Worm (Caenorhabditis elegans) whole organism, young adult: ENCODE measurements around the gene npp-26.

Experiments used
- D2030.7 ChIP-seq: fragments of 200-800 bp; sonication (Bioruptor generic); IDR thresholded peaks from 2 replicates; pipeline ENCODE4 v1.3.6; 2022; ENCODE audit warnings: missing genetic modification reagents, missing genetic modification characterization, missing compliant biosample characterization
- F10E7.11 ChIP-seq: sonication (generic microtip); optimal IDR thresholded peaks from 2 replicates; lab custom pipeline; 2017; ENCODE audit warnings: mild to moderate bottlenecking, missing genetic modification characterization, moderate library complexity, missing compliant biosample characterization
- F33H1.4 ChIP-seq: fragments of 200-800 bp; sonication (Bioruptor generic); IDR thresholded peaks from 2 replicates; pipeline ENCODE4 v1.3.6; 2022; ENCODE audit warnings: missing genetic modification reagents, missing genetic modification characterization, missing compliant biosample characterization
- F57C9.4 ChIP-seq: sonication (generic microtip); optimal IDR thresholded peaks from 2 replicates; lab custom pipeline; 2017; ENCODE audit warnings: mild to moderate bottlenecking, missing genetic modification characterization, missing compliant biosample characterization
- Y53G8AR.9 ChIP-seq: fragments of 200-800 bp; sonication (Bioruptor generic); conservative IDR thresholded peaks from 2 replicates; pipeline ENCODE4 v1.3.6; 2022; ENCODE audit warnings: missing genetic modification reagents, missing genetic modification characterization, missing compliant biosample characterization
- Y95B8A.8 ChIP-seq: fragments of 200-800 bp; sonication (Bioruptor generic); IDR thresholded peaks from 2 replicates; pipeline ENCODE4 v1.3.6; 2022; ENCODE audit warnings: missing genetic modification reagents, missing genetic modification characterization, missing compliant biosample characterization
- ama-1 ChIP-seq, 3 experiments: fragments of 150-350 bp in 1 of 3; sonication (generic microtip) in 2 of 3; optimal IDR thresholded peaks; 2 replicates each; lab custom pipeline; 2014 to 2018; ENCODE audit warnings: missing biosample characterization in 2 of 3, missing genetic modification characterization in 2 of 3, missing genetic modification reagents in 2 of 3
- atf-7 ChIP-seq: sonication (generic microtip); optimal IDR thresholded peaks from 2 replicates; lab custom pipeline; 2017; ENCODE audit warnings: mild to moderate bottlenecking, missing genetic modification characterization, missing compliant biosample characterization
- bed-1 ChIP-seq: fragments of 200-800 bp; sonication (Bioruptor generic); IDR thresholded peaks from 2 replicates; pipeline ENCODE4 v1.3.6; 2022; ENCODE audit warnings: missing genetic modification reagents, missing genetic modification characterization, missing compliant biosample characterization
- ccch-3 ChIP-seq: fragments of 200-800 bp; sonication (Bioruptor generic); optimal IDR thresholded peaks from 2 replicates; lab custom pipeline; 2018; ENCODE audit warnings: mild to moderate bottlenecking, missing genetic modification characterization, missing compliant biosample characterization
- cebp-1 ChIP-seq, 2 experiments: fragments of 200-800 bp in 1 of 2; sonication (Bioruptor generic) in 1 of 2; sonication (generic microtip) in 1 of 2; IDR thresholded peaks in 1 of 2; optimal IDR thresholded peaks in 1 of 2; 2 replicates each; pipeline versions ENCODE4 v1.3.6 to Lab custom; 2017 to 2022; ENCODE audit warnings: missing compliant biosample characterization in 2 of 2, missing genetic modification characterization in 2 of 2, mild to moderate bottlenecking in 1 of 2, missing genetic modification reagents in 1 of 2, moderate library complexity in 1 of 2
- ceh-79 ChIP-seq: sonication (generic microtip); optimal IDR thresholded peaks from 2 replicates; lab custom pipeline; 2017; ENCODE audit warnings: mild to moderate bottlenecking, missing genetic modification characterization, missing compliant biosample characterization
- ceh-91 ChIP-seq: fragments of 200-800 bp; sonication (Bioruptor generic); IDR thresholded peaks from 2 replicates; pipeline ENCODE4 v1.3.6; 2022; ENCODE audit warnings: missing genetic modification reagents, missing genetic modification characterization, missing compliant biosample characterization
- chd-7 ChIP-seq: sonication (generic microtip); optimal IDR thresholded peaks from 2 replicates; lab custom pipeline; 2016; ENCODE audit warnings: mild to moderate bottlenecking, missing genetic modification characterization, moderate library complexity, missing compliant biosample characterization
- dox-1 ChIP-seq: fragments of 200-800 bp; sonication (Bioruptor generic); IDR thresholded peaks from 2 replicates; pipeline ENCODE4 v1.3.6; 2022; ENCODE audit warnings: missing genetic modification reagents, missing genetic modification characterization, missing compliant biosample characterization
- egl-18 ChIP-seq: fragments of 200-800 bp; sonication (Bioruptor generic); IDR thresholded peaks from 2 replicates; pipeline ENCODE4 v1.3.6; 2022; ENCODE audit warnings: missing genetic modification reagents, missing genetic modification characterization, missing compliant biosample characterization
- ekl-4 ChIP-seq: fragments of 200-800 bp; sonication (Bioruptor generic); IDR thresholded peaks from 2 replicates; pipeline ENCODE4 v1.3.6; 2022; ENCODE audit warnings: missing genetic modification reagents, missing genetic modification characterization, missing compliant biosample characterization
- hlh-12 ChIP-seq: sonication (generic microtip); optimal IDR thresholded peaks from 2 replicates; lab custom pipeline; 2016; ENCODE audit warnings: missing genetic modification characterization, missing compliant biosample characterization
- hlh-26 ChIP-seq: fragments of 200-800 bp; sonication (Bioruptor generic); conservative IDR thresholded peaks from 2 replicates; pipeline ENCODE4 v1.3.6; 2022; ENCODE audit warnings: missing genetic modification reagents, missing genetic modification characterization, missing compliant biosample characterization
- hmg-1.2 ChIP-seq: fragments of 200-800 bp; sonication (Bioruptor generic); IDR thresholded peaks from 2 replicates; pipeline ENCODE4 v1.3.6; 2022; ENCODE audit warnings: missing genetic modification reagents, missing genetic modification characterization, missing compliant biosample characterization
- hmg-20 ChIP-seq: fragments of 200-800 bp; sonication (Bioruptor generic); IDR thresholded peaks from 2 replicates; pipeline ENCODE4 v1.3.6; 2022; ENCODE audit warnings: missing genetic modification reagents, missing genetic modification characterization, missing compliant biosample characterization
- hsf-1 ChIP-seq: fragments of 200-800 bp; sonication (Bioruptor generic); IDR thresholded peaks from 2 replicates; pipeline ENCODE4 v1.3.6; 2022; ENCODE audit warnings: missing genetic modification reagents, missing genetic modification characterization, missing compliant biosample characterization
- lag-1 ChIP-seq: fragments of 200-800 bp; sonication (Bioruptor generic); IDR thresholded peaks from 2 replicates; pipeline ENCODE4 v1.3.6; 2022; ENCODE audit warnings: missing genetic modification reagents, missing genetic modification characterization, missing compliant biosample characterization
- lin-54 ChIP-seq: fragments of 200-800 bp; sonication (Bioruptor generic); optimal IDR thresholded peaks from 2 replicates; lab custom pipeline; 2018; ENCODE audit warnings: mild to moderate bottlenecking, missing genetic modification characterization, missing compliant biosample characterization
- lsl-1 ChIP-seq: fragments of 200-800 bp; sonication (Bioruptor generic); optimal IDR thresholded peaks from 2 replicates; lab custom pipeline; 2018; ENCODE audit warnings: mild to moderate bottlenecking, missing genetic modification characterization, moderate library complexity, missing compliant biosample characterization
- lsy-27 ChIP-seq: sonication (generic microtip); optimal IDR thresholded peaks from 2 replicates; lab custom pipeline; 2017; ENCODE audit warnings: missing genetic modification characterization, mild to moderate bottlenecking, missing compliant biosample characterization, antibody characterized with exemption, missing genotype, borderline replicate concordance; ENCODE audit not compliant: insufficient read depth
- madf-10 ChIP-seq: sonication (generic microtip); optimal IDR thresholded peaks from 2 replicates; lab custom pipeline; 2016; ENCODE audit warnings: mild to moderate bottlenecking, missing genetic modification characterization, missing compliant biosample characterization
- madf-3 ChIP-seq: fragments of 200-800 bp; sonication (Bioruptor generic); IDR thresholded peaks from 2 replicates; pipeline ENCODE4 v1.3.6; 2022; ENCODE audit warnings: missing genetic modification reagents, missing genetic modification characterization, missing compliant biosample characterization
- madf-6 ChIP-seq: fragments of 200-800 bp; sonication (Bioruptor generic); IDR thresholded peaks from 2 replicates; pipeline ENCODE4 v1.3.6; 2022; ENCODE audit warnings: missing genetic modification reagents, missing genetic modification characterization, missing compliant biosample characterization
- madf-8 ChIP-seq: fragments of 200-800 bp; sonication (Bioruptor generic); conservative IDR thresholded peaks from 2 replicates; pipeline ENCODE4 v1.3.6; 2022; ENCODE audit warnings: missing genetic modification reagents, missing genetic modification characterization, missing compliant biosample characterization
- mcd-1 ChIP-seq: fragments of 200-800 bp; sonication (Bioruptor generic); IDR thresholded peaks from 2 replicates; pipeline ENCODE4 v1.3.6; 2022; ENCODE audit warnings: missing genetic modification reagents, missing genetic modification characterization, missing compliant biosample characterization
- mel-28 ChIP-seq: sonication (generic microtip); optimal IDR thresholded peaks from 2 replicates; lab custom pipeline; 2016; ENCODE audit warnings: borderline replicate concordance, mild to moderate bottlenecking, missing genetic modification characterization, missing compliant biosample characterization
- nfyb-1 ChIP-seq: fragments of 200-800 bp; sonication (Bioruptor generic); IDR thresholded peaks from 2 replicates; pipeline ENCODE4 v1.3.6; 2022; ENCODE audit warnings: missing genetic modification reagents, missing genetic modification characterization, missing compliant biosample characterization
- pbrm-1 ChIP-seq: fragments of 200-800 bp; sonication (Bioruptor generic); IDR thresholded peaks from 2 replicates; pipeline ENCODE4 v1.3.6; 2022; ENCODE audit warnings: missing genetic modification reagents, missing genetic modification characterization, missing compliant biosample characterization
- repo-1 ChIP-seq: sonication (generic microtip); optimal IDR thresholded peaks from 2 replicates; lab custom pipeline; 2017; ENCODE audit warnings: mild to moderate bottlenecking, missing genetic modification characterization, missing compliant biosample characterization
- snpc-1.1 ChIP-seq: sonication (generic microtip); optimal IDR thresholded peaks from 2 replicates; lab custom pipeline; 2017; ENCODE audit warnings: missing genetic modification characterization, mild to moderate bottlenecking, missing compliant biosample characterization, antibody characterized with exemption, moderate library complexity, missing genotype, missing genetic modification reagents; ENCODE audit not compliant: insufficient read depth
- snpc-4 ChIP-seq, 5 experiments: fragments of 150-350 bp in 1 of 5; sonication (generic microtip) in 4 of 5; optimal IDR thresholded peaks; 2 replicates each; lab custom pipeline; 2014 to 2018; ENCODE audit warnings: missing genetic modification characterization in 5 of 5, missing biosample characterization in 3 of 5, antibody characterized with exemption in 2 of 5, mild to moderate bottlenecking in 2 of 5, missing compliant biosample characterization in 2 of 5, missing genotype in 2 of 5, moderate library complexity in 2 of 5, missing genetic modification reagents in 1 of 5
- tlf-1 ChIP-seq: fragments of 200-800 bp; sonication (Bioruptor generic); optimal IDR thresholded peaks from 2 replicates; lab custom pipeline; 2018; ENCODE audit warnings: mild to moderate bottlenecking, missing genetic modification characterization, missing compliant biosample characterization
- xnd-1 ChIP-seq: sonication (generic microtip); optimal IDR thresholded peaks from 2 replicates; lab custom pipeline; 2016; ENCODE audit warnings: missing genotype, missing genetic modification reagents, missing genetic modification characterization, missing compliant biosample characterization
- zfh-2 ChIP-seq: fragments of 200-800 bp; sonication (Bioruptor generic); conservative IDR thresholded peaks from 2 replicates; pipeline ENCODE4 v1.3.6; 2022; ENCODE audit warnings: missing genetic modification reagents, missing genetic modification characterization, missing compliant biosample characterization
- ztf-18 ChIP-seq: sonication (generic microtip); optimal IDR thresholded peaks from 2 replicates; lab custom pipeline; 2016; ENCODE audit warnings: missing genotype, mild to moderate bottlenecking, missing genetic modification characterization, missing compliant biosample characterization
- ztf-26 ChIP-seq: sonication (generic microtip); optimal IDR thresholded peaks from 2 replicates; lab custom pipeline; 2017; ENCODE audit warnings: missing genetic modification characterization, missing compliant biosample characterization
- ztf-3 ChIP-seq: fragments of 200-800 bp; sonication (Bioruptor generic); optimal IDR thresholded peaks from 2 replicates; lab custom pipeline; 2018; ENCODE audit warnings: mild to moderate bottlenecking, missing genetic modification characterization, missing compliant biosample characterization

npp-26 gene

ce11 chrIV:4758659-4759058, 5.9 kb upstream of the npp-26 start, which contains the start of gene Y17G9B.8 (continued):
- TF ChIP-seq hlh-26 (GFP tag; lab: Robert Waterston, UW) (no peak), ccch-3 (GFP tag; lab: Kevin White, UChicago) (no peak), nfyb-1 (GFP tag; lab: Robert Waterston, UW) (peak; percentile 72), chd-7 (tag; lab: Kevin White, UChicago) (no peak), Y53G8AR.9 (GFP tag; lab: Robert Waterston, UW) (no peak), madf-3 (GFP tag; lab: Robert Waterston, UW) (no peak), madf-8 (GFP tag; lab: Robert Waterston, UW) (no peak), ceh-79 (tag; lab: Kevin White, UChicago) (no peak), dox-1 (no peak), pbrm-1 (GFP tag; lab: Robert Waterston, UW) (no peak), lsy-27 (tag; lab: Kevin White, UChicago) (no peak), xnd-1 (tag; lab: Kevin White, UChicago) (peak; percentile 32), ceh-91 (GFP tag; lab: Robert Waterston, UW) (no peak), F10E7.11 (tag; lab: Kevin White, UChicago) (no peak), hmg-1.2 (GFP tag; lab: Robert Waterston, UW) (peak; percentile 44; the same call in 1 of the 2 replicates), Y95B8A.8 (GFP tag; lab: Robert Waterston, UW) (no peak), mel-28 (tag; lab: Kevin White, UChicago) (no peak), atf-7 (no peak), snpc-4 (GFP tag; optimal IDR thresholded peaks at IDR 0.05; lab: Kevin White, UChicago) (no peak), snpc-4 (tag; optimal IDR thresholded peaks at IDR 0.05; lab: Kevin White, UChicago) (peak in 1 of 4 experiments; percentile 66), ztf-26 (no peak), repo-1 (tag; lab: Kevin White, UChicago) (peak; percentile 11), F57C9.4 (no peak), ama-1 (optimal IDR thresholded peaks at IDR 0.05; lab: Kevin White, UChicago) (no peak), ama-1 (GFP tag; optimal IDR thresholded peaks at IDR 0.05; lab: Kevin White, UChicago) (no peak), bed-1 (GFP tag; lab: Robert Waterston, UW) (no peak), zfh-2 (GFP tag; lab: Robert Waterston, UW) (no peak), ztf-3 (GFP tag; lab: Kevin White, UChicago) (no peak), madf-6 (peak; percentile 55; the same call in 1 of the 2 replicates), ztf-18 (peak; percentile 9), lag-1 (no peak), hsf-1 (GFP tag; lab: Robert Waterston, UW) (peak; percentile 83)

ce11 chrIV:4760378-4761084, 4.0 kb upstream of the npp-26 start, which contains the start of the genes memi-1 and cyp-31A3:
Gene memi-1, minus strand, starts transcription at chrIV:4760428.
Gene cyp-31A3, plus strand, starts transcription at chrIV:4761049.
- no peak for TF ChIP-seq cebp-1 (GFP tag; IDR thresholded peaks at IDR 0.05; lab: Robert Waterston, UW)
- TF ChIP-seq cebp-1 (tag; optimal IDR thresholded peaks at IDR 0.05; lab: Kevin White, UChicago): no peak
- peak; percentile 54 for TF ChIP-seq tlf-1 (GFP tag; lab: Kevin White, UChicago)
- TF ChIP-seq pbrm-1 (GFP tag; lab: Robert Waterston, UW): peak; percentile 44; the same call in 1 of the 2 replicates
- no peak for TF ChIP-seq hmg-20 (GFP tag; lab: Robert Waterston, UW)
- TF ChIP-seq ztf-3 (GFP tag; lab: Kevin White, UChicago): no peak
- TF ChIP-seq D2030.7 (GFP tag; lab: Robert Waterston, UW): peak; percentile 82
- TF ChIP-seq ceh-91 (GFP tag; lab: Robert Waterston, UW): peak; percentile 77
- TF ChIP-seq snpc-1.1 (tag; lab: Kevin White, UChicago): peak; percentile 46
- peak; percentile 97 for TF ChIP-seq F33H1.4 (GFP tag; lab: Robert Waterston, UW)
- TF ChIP-seq lin-54 (GFP tag; lab: Kevin White, UChicago): peak; percentile 85
- TF ChIP-seq madf-8 (GFP tag; lab: Robert Waterston, UW): peak; percentile 87
- peak; percentile 75 for TF ChIP-seq ekl-4 (GFP tag; lab: Robert Waterston, UW)
- TF ChIP-seq madf-6: peak; percentile 96
- no peak for TF ChIP-seq hlh-12 (tag; lab: Kevin White, UChicago)
- no peak for TF ChIP-seq madf-10 (tag; lab: Kevin White, UChicago)
- TF ChIP-seq madf-3 (GFP tag; lab: Robert Waterston, UW): 0 out of 2 replicates have a peak, but pooled peaks have one; percentile 31
- TF ChIP-seq hsf-1 (GFP tag; lab: Robert Waterston, UW): peak; percentile 99
- TF ChIP-seq egl-18 (GFP tag; lab: Robert Waterston, UW): no peak
- peak; percentile 37 for TF ChIP-seq snpc-4 (GFP tag; optimal IDR thresholded peaks at IDR 0.05; lab: Kevin White, UChicago)
- peak; percentile 8 to 80 (median 58) for TF ChIP-seq snpc-4 (tag; optimal IDR thresholded peaks at IDR 0.05; lab: Kevin White, UChicago)
- peak; percentile 94 for TF ChIP-seq lsl-1 (GFP tag; lab: Kevin White, UChicago)
- TF ChIP-seq xnd-1 (tag; lab: Kevin White, UChicago): peak; percentile 86
- no peak for TF ChIP-seq hlh-26 (GFP tag; lab: Robert Waterston, UW)
- peak; percentile 67; the same call in 1 of the 2 replicates for TF ChIP-seq mcd-1 (GFP tag; lab: Robert Waterston, UW)
